Worm (Caenorhabditis elegans): ENCODE data around the gene F16B4.5.

DNA sequence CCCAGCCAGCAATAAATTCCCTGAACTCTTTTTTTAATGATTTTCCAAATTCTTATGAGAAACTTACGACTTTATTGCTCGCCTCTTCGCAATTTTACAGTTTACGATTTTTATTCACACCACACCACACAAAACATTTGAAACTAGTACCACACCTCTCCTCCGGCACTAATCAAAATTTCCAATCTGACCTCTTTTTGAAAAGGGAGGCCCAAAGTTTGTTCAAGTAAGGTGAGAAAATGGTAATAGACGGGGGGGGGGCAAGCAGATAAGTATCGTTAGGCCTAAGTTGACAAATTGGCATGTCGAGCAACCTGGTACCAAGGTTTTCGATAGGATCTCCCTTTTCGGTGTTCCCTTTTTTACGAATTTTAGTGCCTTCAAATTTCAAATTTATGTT, 8.4 kb upstream of the F16B4.5 start:
- no peak for TF ChIP-seq T22C8.4 (GFP tag; IDR thresholded peaks at IDR 0.05)
- no peak for TF ChIP-seq med-1 (GFP tag; optimal IDR thresholded peaks at IDR 0.05; ENCODE audit: insufficient read depth)
- no peak for TF ChIP-seq tab-1 (GFP tag; IDR thresholded peaks at IDR 0.05)
- TF ChIP-seq ztf-23 (GFP tag; IDR thresholded peaks at IDR 0.05), result no peak
- no peak for TF ChIP-seq klf-2 (GFP tag; conservative IDR thresholded peaks at IDR 0.05)

All from whole organism, midembryonic.